Worm (Caenorhabditis elegans): ENCODE data around the gene T06E4.21.
A peak's percentile ranks its signal among the peaks of the same experiment; 100 is the strongest.

The T06E4.21 gene

ce11 chrV:9673199-9673843 lies 21.9 kb downstream of the T06E4.21 start, which contains the start of gene sulp-8:
TSS of gene sulp-8 (minus strand) at chrV:9673667.
- TF ChIP-seq pha-4 (tag; optimal IDR thresholded peaks at IDR 0.05) = peak; percentile 57
- TF ChIP-seq zip-8 (tag; optimal IDR thresholded peaks at IDR 0.05) = no peak

- TF ChIP-seq mls-2 (tag; optimal IDR thresholded peaks at IDR 0.05) (no peak), ceh-43 (GFP tag; optimal IDR thresholded peaks at IDR 0.05) (no peak), pha-4 (tag; optimal IDR thresholded peaks at IDR 0.05) (no peak), ham-2 (GFP tag; optimal IDR thresholded peaks at IDR 0.05) (no peak), zip-8 (tag; optimal IDR thresholded peaks at IDR 0.05) (no peak), M03D4.4 (tag; optimal IDR thresholded peaks at IDR 0.05) (no peak), mep-1 (tag; optimal IDR thresholded peaks at IDR 0.05) (no peak), sptf-1 (tag; optimal IDR thresholded peaks at IDR 0.05) (no peak), nhr-76 (tag; optimal IDR thresholded peaks at IDR 0.05) (no peak)
Observed at ce11 chrV:9677977-9678376, 26.6 kb downstream of the T06E4.21 start, which contains the start of gene cthd-1. TSS of gene cthd-1 (plus strand) at chrV:9678277.

- TF ChIP-seq ceh-83 (GFP tag; optimal IDR thresholded peaks at IDR 0.05) (no peak), mep-1 (tag; optimal IDR thresholded peaks at IDR 0.05) (no peak), mab-5 (tag; optimal IDR thresholded peaks at IDR 0.05) (no peak), nhr-28 (tag; optimal IDR thresholded peaks at IDR 0.05) (no peak), cnd-1 (tag; optimal IDR thresholded peaks at IDR 0.05) (no peak), elt-1 (tag; optimal IDR thresholded peaks at IDR 0.05; ENCODE audit: borderline replicate concordance, insufficient read depth) (no peak)
Observed at ce11 chrV:9679166-9679565, 27.8 kb downstream of the T06E4.21 start, which contains the start of gene ZK287.9. TSS of gene ZK287.9 (plus strand) at chrV:9679357.

- TF ChIP-seq mab-5 (tag; optimal IDR thresholded peaks at IDR 0.05) (no peak), unc-62 (GFP tag; optimal IDR thresholded peaks at IDR 0.05) (no peak), ztf-11 (tag; optimal IDR thresholded peaks at IDR 0.05) (no peak), unc-120 (tag; optimal IDR thresholded peaks at IDR 0.05; ENCODE audit: poor library complexity, severe bottlenecking) (no peak), nhr-76 (tag; optimal IDR thresholded peaks at IDR 0.05) (no peak), ceh-83 (GFP tag; optimal IDR thresholded peaks at IDR 0.05) (no peak), snpc-4 (tag; optimal IDR thresholded peaks at IDR 0.05) (no peak), cnd-1 (tag; optimal IDR thresholded peaks at IDR 0.05) (no peak), drap-1 (GFP tag; optimal IDR thresholded peaks at IDR 0.05) (no peak), sem-2 (GFP tag; optimal IDR thresholded peaks at IDR 0.05) (no peak), sptf-1 (tag; optimal IDR thresholded peaks at IDR 0.05) (no peak), nhr-237 (tag; optimal IDR thresholded peaks at IDR 0.05) (no peak), lin-13 (tag; optimal IDR thresholded peaks at IDR 0.05) (no peak), nhr-12 (tag; optimal IDR thresholded peaks at IDR 0.05) (no peak), pha-4 (tag; optimal IDR thresholded peaks at IDR 0.05) (no peak), elt-1 (tag; optimal IDR thresholded peaks at IDR 0.05; ENCODE audit: borderline replicate concordance, insufficient read depth) (no peak), ham-2 (GFP tag; optimal IDR thresholded peaks at IDR 0.05) (no peak), blmp-1 (tag; optimal IDR thresholded peaks at IDR 0.05) (no peak)
Observed at ce11 chrV:9680260-9680659, 28.9 kb downstream of the T06E4.21 start.

- TF ChIP-seq sem-2 (GFP tag; optimal IDR thresholded peaks at IDR 0.05) (no peak), snpc-4 (tag; optimal IDR thresholded peaks at IDR 0.05) (no peak), mep-1 (tag; optimal IDR thresholded peaks at IDR 0.05) (no peak), nhr-237 (tag; optimal IDR thresholded peaks at IDR 0.05) (no peak), ceh-39 (tag; optimal IDR thresholded peaks at IDR 0.05) (no peak), M03D4.4 (tag; optimal IDR thresholded peaks at IDR 0.05) (no peak), tbx-8 (GFP tag; optimal IDR thresholded peaks at IDR 0.05) (no peak), pha-4 (tag; optimal IDR thresholded peaks at IDR 0.05) (no peak), nhr-28 (tag; optimal IDR thresholded peaks at IDR 0.05) (no peak)
Observed at ce11 chrV:9685559-9685958, 34.2 kb downstream of the T06E4.21 start, which contains the start of gene ZK287.4. TSS of gene ZK287.4 (minus strand) at chrV:9685659.

- TF ChIP-seq M03D4.4 (tag; optimal IDR thresholded peaks at IDR 0.05) = no peak
- no peak for TF ChIP-seq cnd-1 (tag; optimal IDR thresholded peaks at IDR 0.05)
- TF ChIP-seq ztf-11 (tag; optimal IDR thresholded peaks at IDR 0.05) = no peak
- TF ChIP-seq zip-8 (tag; optimal IDR thresholded peaks at IDR 0.05) = no peak
Observed at ce11 chrV:9689364-9689763, 38.0 kb downstream of the T06E4.21 start.

Data from whole organism, mixed stage, embryonic.